Worm (Caenorhabditis elegans): Measurements from ENCODE around the gene Y53G8AR.5.

Y53G8AR.5 gene

DNA sequence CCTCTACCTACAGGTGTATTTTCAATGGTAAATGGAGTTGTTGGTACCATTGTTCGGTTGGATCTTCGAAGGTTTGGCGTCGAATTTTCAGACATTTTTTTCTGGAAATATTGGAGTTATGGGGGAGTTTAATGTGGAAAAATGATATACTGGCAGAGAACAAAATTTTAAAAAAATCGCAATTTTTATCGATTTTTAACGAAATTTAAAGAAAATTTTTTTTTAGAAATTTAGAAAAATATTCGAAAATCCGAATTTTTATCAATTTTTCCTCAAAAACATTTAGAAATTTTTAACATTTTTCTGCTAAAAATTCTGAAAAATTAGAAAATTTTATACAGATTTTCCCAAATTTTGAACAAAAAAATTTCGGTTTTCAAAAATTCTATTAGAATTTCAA lies 18.6 kb upstream of the Y53G8AR.5 start, which contains the start of gene Y53G8AM.8:
Y53G8AM.8 (minus strand) TSS at position 101 of the 400 bp plus-strand sequence.
- TF ChIP-seq Y75B8A.6 (GFP tag; IDR thresholded peaks at IDR 0.05) (no peak), lin-39 (tag; optimal IDR thresholded peaks at IDR 0.05) (no peak), vab-7 (GFP tag; IDR thresholded peaks at IDR 0.05) (no peak), ceh-44 (GFP tag; IDR thresholded peaks at IDR 0.05) (no peak), cey-2 (tag; optimal IDR thresholded peaks at IDR 0.05; ENCODE audit: borderline replicate concordance, insufficient read depth) (no peak), fos-1 (tag; optimal IDR thresholded peaks at IDR 0.05) (no peak), sdz-12 (GFP tag; optimal IDR thresholded peaks at IDR 0.05) (no peak), lir-3 (tag; optimal IDR thresholded peaks at IDR 0.05) (no peak), nhr-42 (GFP tag; IDR thresholded peaks at IDR 0.05) (no peak), hlh-11 (tag; optimal IDR thresholded peaks at IDR 0.05) (no peak), nhr-48 (tag; optimal IDR thresholded peaks at IDR 0.05) (no peak), mdl-1 (tag; optimal IDR thresholded peaks at IDR 0.05) (no peak), dve-1 (tag; optimal IDR thresholded peaks at IDR 0.05; ENCODE audit: insufficient read depth) (no peak), daf-19 (GFP tag; conservative IDR thresholded peaks at IDR 0.05) (no peak), nhr-237 (tag; optimal IDR thresholded peaks at IDR 0.05) (no peak), daf-12 (tag; optimal IDR thresholded peaks at IDR 0.05) (no peak), ama-1 (optimal IDR thresholded peaks at IDR 0.05) (no peak), arid-1 (GFP tag; conservative IDR thresholded peaks at IDR 0.05) (no peak)

DNA sequence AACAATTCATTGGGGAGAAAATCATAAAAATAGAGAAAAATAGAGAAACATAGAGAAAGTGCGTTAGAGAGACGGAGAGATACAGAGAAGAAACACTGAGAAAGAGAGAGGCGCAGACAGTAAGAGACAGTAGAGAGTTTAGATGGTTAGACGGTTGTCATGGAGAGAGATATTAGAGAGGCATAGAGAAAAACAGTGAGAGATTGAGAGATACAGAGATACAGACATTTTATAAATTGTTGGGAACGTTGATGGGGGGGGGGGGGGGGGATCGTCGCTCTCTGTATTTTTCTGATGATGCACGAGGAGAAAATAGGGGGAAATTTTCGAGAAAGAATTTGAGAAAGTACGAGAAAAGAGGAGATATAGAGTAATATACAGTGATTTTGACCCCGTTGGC lies 17.9 kb upstream of the Y53G8AR.5 start:
- no peak for TF ChIP-seq cey-2 (tag; optimal IDR thresholded peaks at IDR 0.05; ENCODE audit: borderline replicate concordance, insufficient read depth)
- no peak for TF ChIP-seq sdz-12 (GFP tag; optimal IDR thresholded peaks at IDR 0.05)
- no peak for TF ChIP-seq dmd-8 (GFP tag; IDR thresholded peaks at IDR 0.05)
- no peak for TF ChIP-seq fkh-10 (GFP tag; optimal IDR thresholded peaks at IDR 0.05)
- no peak for TF ChIP-seq nhr-237 (tag; optimal IDR thresholded peaks at IDR 0.05)
- TF ChIP-seq aha-1 (tag) = peak; percentile 96
- no peak for TF ChIP-seq ceh-32 (tag; optimal IDR thresholded peaks at IDR 0.05; ENCODE audit: poor library complexity)
- TF ChIP-seq Y105C5A.15 (GFP tag; IDR thresholded peaks at IDR 0.05) = no peak
- no peak for TF ChIP-seq ceh-28 (tag; optimal IDR thresholded peaks at IDR 0.05)
- TF ChIP-seq T20F7.1 (GFP tag; optimal IDR thresholded peaks at IDR 0.05) = no peak
- TF ChIP-seq lim-7 (GFP tag; IDR thresholded peaks at IDR 0.05) = no peak
- no peak for TF ChIP-seq zag-1 (tag; optimal IDR thresholded peaks at IDR 0.05)
- TF ChIP-seq pqm-1 (tag; optimal IDR thresholded peaks at IDR 0.05) = no peak
- TF ChIP-seq nhr-102 (tag; optimal IDR thresholded peaks at IDR 0.05) = peak; percentile 22
- TF ChIP-seq ama-1 (optimal IDR thresholded peaks at IDR 0.05) = no peak
- peak; percentile 85 for TF ChIP-seq nhr-6 (tag; optimal IDR thresholded peaks at IDR 0.05)
- peak; percentile 84 for TF ChIP-seq mep-1 (tag; optimal IDR thresholded peaks at IDR 0.05)
- no peak for TF ChIP-seq ctbp-1 (GFP tag; IDR thresholded peaks at IDR 0.05)
- TF ChIP-seq nhr-11 (tag; optimal IDR thresholded peaks at IDR 0.05) = peak; percentile 10
- no peak for TF ChIP-seq zip-2 (tag; optimal IDR thresholded peaks at IDR 0.05)
- no peak for TF ChIP-seq F44E2.7 (GFP tag; IDR thresholded peaks at IDR 0.05)
- no peak for TF ChIP-seq gei-8 (GFP tag; optimal IDR thresholded peaks at IDR 0.05)
- no peak for TF ChIP-seq ZK337.2 (GFP tag; IDR thresholded peaks at IDR 0.05)
- TF ChIP-seq lin-38 (GFP tag; IDR thresholded peaks at IDR 0.05) = peak; percentile 70
- peak in 1 of 2 experiments; percentile 89 for TF ChIP-seq unc-62 (GFP tag; optimal IDR thresholded peaks at IDR 0.05 in 1 of 2)
- TF ChIP-seq unc-62 (tag; optimal IDR thresholded peaks at IDR 0.05) = no peak
- no peak for TF ChIP-seq lin-15B (tag; optimal IDR thresholded peaks at IDR 0.05)
- TF ChIP-seq snpc-4 (tag; optimal IDR thresholded peaks at IDR 0.05) = no peak
- TF ChIP-seq jun-1 (tag; optimal IDR thresholded peaks at IDR 0.05) = peak; percentile 27
- TF ChIP-seq unc-130 (GFP tag; optimal IDR thresholded peaks at IDR 0.05) = no peak
- 0 out of 2 replicates have a peak, but pooled peaks have one; percentile 23 for TF ChIP-seq lin-29 (GFP tag; IDR thresholded peaks at IDR 0.05)
- TF ChIP-seq T26A8.4 (GFP tag; IDR thresholded peaks at IDR 0.05) = peak; percentile 65; the same call in 1 of the 2 replicates
- peak; percentile 77 for TF ChIP-seq dmd-6 (GFP tag; IDR thresholded peaks at IDR 0.05)
- no peak for TF ChIP-seq mxl-2 (GFP tag; conservative IDR thresholded peaks at IDR 0.05)
- peak; percentile 9 for TF ChIP-seq nhr-25 (tag; optimal IDR thresholded peaks at IDR 0.05; ENCODE audit: borderline replicate concordance, insufficient read depth)
- TF ChIP-seq lin-13 (GFP tag; optimal IDR thresholded peaks at IDR 0.05) = peak; percentile 58
- TF ChIP-seq ces-1 (GFP tag; optimal IDR thresholded peaks at IDR 0.05) = no peak

Measured in whole organism, L4 larva.